Worm (Caenorhabditis elegans) whole organism, mixed stage, embryonic: Measurements from ENCODE around the gene nspg-1.

ENCODE experiments used
- M03D4.4 ChIP-seq: sonication (generic microtip); optimal IDR thresholded peaks from 2 replicates; lab custom pipeline; 2017; ENCODE audit warnings: mild to moderate bottlenecking, missing genetic modification characterization, missing compliant biosample characterization
- bed-3 ChIP-seq: fragments of 200-800 bp; sonication (Bioruptor generic); optimal IDR thresholded peaks from 3 replicates; lab custom pipeline; 2018; ENCODE audit warnings: mild to moderate bottlenecking, missing genetic modification characterization, moderate library complexity, missing compliant biosample characterization
- ceh-39 ChIP-seq: fragments of 150-350 bp; optimal IDR thresholded peaks from 2 replicates; lab custom pipeline; 2014; ENCODE audit warnings: missing biosample characterization, missing genetic modification characterization
- ceh-43 ChIP-seq: fragments of 200-800 bp; sonication (Bioruptor generic); optimal IDR thresholded peaks from 2 replicates; lab custom pipeline; 2018; ENCODE audit warnings: mild to moderate bottlenecking, missing genetic modification characterization, moderate library complexity, missing compliant biosample characterization
- ceh-83 ChIP-seq: fragments of 200-800 bp; sonication (Bioruptor generic); optimal IDR thresholded peaks from 2 replicates; lab custom pipeline; 2018; ENCODE audit warnings: mild to moderate bottlenecking, missing genetic modification characterization, missing compliant biosample characterization
- cnd-1 ChIP-seq: fragments of 200-800 bp; sonication (Bioruptor generic); optimal IDR thresholded peaks from 2 replicates; lab custom pipeline; 2018; ENCODE audit warnings: mild to moderate bottlenecking, missing genetic modification characterization, missing compliant biosample characterization
- drap-1 ChIP-seq: fragments of 200-800 bp; sonication (Bioruptor generic); optimal IDR thresholded peaks from 3 replicates; lab custom pipeline; 2018; ENCODE audit warnings: mild to moderate bottlenecking, missing genetic modification characterization, missing compliant biosample characterization
- elt-1 ChIP-seq: sonication (generic microtip); optimal IDR thresholded peaks from 2 replicates; lab custom pipeline; 2017; ENCODE audit warnings: missing genetic modification characterization, mild to moderate bottlenecking, missing compliant biosample characterization, antibody characterized with exemption, moderate library complexity, borderline replicate concordance; ENCODE audit not compliant: insufficient read depth
- elt-3 ChIP-seq: fragments of 150-350 bp; optimal IDR thresholded peaks from 2 replicates; lab custom pipeline; 2014; ENCODE audit warnings: missing biosample characterization, missing genetic modification characterization
- flh-1 ChIP-seq: fragments of 200-800 bp; sonication (Bioruptor generic); optimal IDR thresholded peaks from 2 replicates; lab custom pipeline; 2018; ENCODE audit warnings: mild to moderate bottlenecking, missing genetic modification characterization, moderate library complexity, missing compliant biosample characterization
- hlh-1 ChIP-seq: fragments of 150-350 bp; optimal IDR thresholded peaks from 2 replicates; lab custom pipeline; 2014; ENCODE audit warnings: missing biosample characterization, missing genetic modification reagents, missing genetic modification characterization
- lin-13 ChIP-seq: fragments of 150-350 bp; optimal IDR thresholded peaks from 2 replicates; lab custom pipeline; 2014; ENCODE audit warnings: missing biosample characterization, missing genetic modification characterization
- lin-32 ChIP-seq: fragments of 200-800 bp; sonication (Bioruptor generic); optimal IDR thresholded peaks from 2 replicates; lab custom pipeline; 2018; ENCODE audit warnings: mild to moderate bottlenecking, missing genetic modification characterization, missing compliant biosample characterization
- lsy-2 ChIP-seq: fragments of 150-350 bp; optimal IDR thresholded peaks from 2 replicates; lab custom pipeline; 2014; ENCODE audit warnings: missing biosample characterization, missing genetic modification characterization
- mab-5 ChIP-seq: fragments of 150-350 bp; optimal IDR thresholded peaks from 2 replicates; lab custom pipeline; 2014; ENCODE audit warnings: missing biosample characterization, missing genetic modification characterization
- mls-2 ChIP-seq: sonication (generic microtip); optimal IDR thresholded peaks from 2 replicates; lab custom pipeline; 2016; ENCODE audit warnings: mild to moderate bottlenecking, missing genetic modification characterization, moderate library complexity, missing compliant biosample characterization
- nhr-12 ChIP-seq: fragments of 150-350 bp; optimal IDR thresholded peaks from 2 replicates; lab custom pipeline; 2014; ENCODE audit warnings: missing biosample characterization, missing genetic modification characterization
- nhr-2 ChIP-seq: fragments of 150-350 bp; optimal IDR thresholded peaks from 2 replicates; lab custom pipeline; 2014; ENCODE audit warnings: missing biosample characterization, missing genetic modification characterization
- nhr-76 ChIP-seq: sonication (generic microtip); optimal IDR thresholded peaks from 2 replicates; lab custom pipeline; 2017; ENCODE audit warnings: missing biosample characterization, missing genetic modification characterization
- pha-4 ChIP-seq: fragments of 150-350 bp; optimal IDR thresholded peaks from 2 replicates; lab custom pipeline; 2018; ENCODE audit warnings: missing biosample characterization, missing genetic modification reagents, missing genetic modification characterization
- sem-2 ChIP-seq: fragments of 200-800 bp; sonication (Bioruptor generic); optimal IDR thresholded peaks from 2 replicates; lab custom pipeline; 2018; ENCODE audit warnings: mild to moderate bottlenecking, missing genetic modification characterization, missing compliant biosample characterization
- snpc-4 ChIP-seq: fragments of 150-350 bp; optimal IDR thresholded peaks from 2 replicates; lab custom pipeline; 2014; ENCODE audit warnings: missing biosample characterization, missing genetic modification characterization
- sptf-1 ChIP-seq: sonication (generic microtip); optimal IDR thresholded peaks from 2 replicates; lab custom pipeline; 2017; ENCODE audit warnings: mild to moderate bottlenecking, missing genetic modification characterization, moderate library complexity, missing compliant biosample characterization
- tbx-8 ChIP-seq: fragments of 200-800 bp; sonication (Bioruptor generic); optimal IDR thresholded peaks from 2 replicates; lab custom pipeline; 2018; ENCODE audit warnings: mild to moderate bottlenecking, missing genetic modification characterization, moderate library complexity, missing compliant biosample characterization
- unc-120 ChIP-seq: sonication (generic microtip); optimal IDR thresholded peaks from 2 replicates; lab custom pipeline; 2017; ENCODE audit warnings: missing genetic modification characterization, missing compliant biosample characterization; ENCODE audit not compliant: poor library complexity, severe bottlenecking
- unc-39 ChIP-seq: fragments of 150-350 bp; optimal IDR thresholded peaks from 2 replicates; lab custom pipeline; 2014; ENCODE audit warnings: missing biosample characterization, missing genetic modification characterization
- unc-62 ChIP-seq: fragments of 150-350 bp; optimal IDR thresholded peaks from 2 replicates; lab custom pipeline; 2014; ENCODE audit warnings: missing biosample characterization, missing genetic modification reagents, missing genetic modification characterization
- zip-8 ChIP-seq: fragments of 150-350 bp; optimal IDR thresholded peaks from 2 replicates; lab custom pipeline; 2014; ENCODE audit warnings: missing biosample characterization, missing genetic modification characterization
- ztf-11 ChIP-seq: fragments of 150-350 bp; optimal IDR thresholded peaks from 2 replicates; lab custom pipeline; 2014; ENCODE audit warnings: missing biosample characterization, missing genetic modification characterization

nspg-1 gene

DNA sequence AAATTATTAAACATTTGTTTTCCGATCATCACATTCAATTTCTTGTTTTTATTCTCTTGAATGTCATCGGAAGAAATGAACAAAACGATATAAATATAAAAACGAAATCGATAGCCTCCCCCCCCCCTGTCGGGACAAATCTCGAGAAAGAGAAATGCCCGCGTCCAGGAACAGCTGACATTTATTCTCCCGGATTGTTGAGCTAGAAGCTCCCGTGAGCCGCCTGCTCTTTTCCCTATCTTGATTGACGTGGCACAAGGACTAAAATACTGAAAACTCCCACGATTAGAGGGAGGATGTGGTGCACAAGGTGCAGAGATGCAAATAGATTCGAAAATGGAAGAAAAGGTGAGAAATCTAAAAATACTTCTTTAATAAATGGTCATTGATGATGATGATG is 29.0 kb upstream of the nspg-1 start:
- peak; percentile 57 for TF ChIP-seq unc-120 (tag; lab: Kevin White, UChicago)
- TF ChIP-seq mls-2: peak; percentile 15
- peak; percentile 80 for TF ChIP-seq unc-62 (GFP tag; lab: Kevin White, UChicago)
- TF ChIP-seq hlh-1 (tag; lab: Kevin White, UChicago): peak; percentile 95
- TF ChIP-seq M03D4.4 (tag; lab: Kevin White, UChicago): no peak
- no peak for TF ChIP-seq ceh-39
- TF ChIP-seq, all 35 proteins: peak for 4

- TF ChIP-seq sem-2 (GFP tag; lab: Kevin White, UChicago) (no peak), ceh-83 (GFP tag; lab: Kevin White, UChicago) (no peak), unc-120 (tag; lab: Kevin White, UChicago) (no peak), lsy-2 (tag; lab: Kevin White, UChicago) (no peak), cnd-1 (tag; lab: Kevin White, UChicago) (no peak), ceh-39 (no peak)
Measured at ce11 chrV:12895772-12896171, 27.9 kb upstream of the nspg-1 start, which contains the start of gene ttbk-7. Gene ttbk-7 (minus strand): TSS chrV:12895872.

ce11 chrV:12885860-12886259 is 18.0 kb upstream of the nspg-1 start, which contains the start of gene glb-24:
Gene glb-24 (minus strand): TSS chrV:12885960.
- TF ChIP-seq tbx-8 (GFP tag; lab: Kevin White, UChicago): no peak
- no peak for TF ChIP-seq hlh-1 (tag; lab: Kevin White, UChicago)
- TF ChIP-seq sem-2 (GFP tag; lab: Kevin White, UChicago): no peak
- TF ChIP-seq nhr-2: no peak
- no peak for TF ChIP-seq pha-4 (tag; lab: Kevin White, UChicago)
- TF ChIP-seq mab-5 (tag; lab: Kevin White, UChicago): no peak
- TF ChIP-seq unc-120 (tag; lab: Kevin White, UChicago): no peak

DNA sequence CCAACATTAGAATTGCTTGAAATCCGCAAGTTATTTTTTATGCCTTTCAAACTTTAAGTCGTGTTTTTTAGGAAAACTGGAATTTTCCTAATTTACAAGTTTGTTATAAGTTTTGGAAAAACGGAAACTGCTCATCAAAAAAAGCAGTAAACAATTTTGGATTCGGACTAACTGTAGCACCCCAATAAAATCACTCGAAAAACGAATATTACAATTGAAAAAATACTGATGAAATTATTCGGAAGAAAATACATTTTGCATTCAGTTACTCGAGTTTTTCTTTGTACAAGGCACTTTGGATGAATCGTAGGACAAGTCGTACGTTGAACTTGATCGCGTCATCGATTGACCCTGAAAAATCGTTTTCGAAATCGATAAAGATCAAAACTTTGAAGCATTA is 14.5 kb upstream of the nspg-1 start:
- TF ChIP-seq drap-1 (no peak), tbx-8 (GFP tag; lab: Kevin White, UChicago) (no peak), mls-2 (no peak), snpc-4 (tag; lab: Kevin White, UChicago) (no peak), lin-13 (tag; lab: Kevin White, UChicago) (no peak), ceh-43 (GFP tag; lab: Kevin White, UChicago) (no peak), sem-2 (GFP tag; lab: Kevin White, UChicago) (no peak), ceh-39 (no peak), unc-39 (tag; lab: Kevin White, UChicago) (no peak), bed-3 (GFP tag; lab: Kevin White, UChicago) (no peak)

DNA sequence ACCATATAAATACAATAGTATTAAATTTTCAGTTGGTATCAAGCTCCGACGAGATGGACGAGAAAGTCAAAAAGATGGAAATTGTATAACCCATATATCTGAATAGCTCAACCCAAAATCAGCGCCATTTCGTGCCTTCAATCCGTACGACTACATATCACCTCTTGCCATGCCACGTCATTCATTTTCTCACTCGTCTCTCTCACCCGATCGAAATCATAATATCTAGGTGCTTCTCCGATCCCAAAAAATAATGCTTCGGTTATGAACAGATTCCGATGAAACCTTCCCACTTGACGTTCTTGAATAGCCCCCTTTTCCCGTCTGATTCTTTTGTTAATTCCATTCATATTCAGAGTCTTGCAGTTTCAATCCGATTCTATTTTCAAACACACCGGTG is 13.5 kb upstream of the nspg-1 start:
- TF ChIP-seq elt-1 (tag; lab: Kevin White, UChicago): no peak
- TF ChIP-seq drap-1: no peak
- TF ChIP-seq snpc-4 (tag; lab: Kevin White, UChicago): no peak
- no peak for TF ChIP-seq M03D4.4 (tag; lab: Kevin White, UChicago)
- no peak for TF ChIP-seq mls-2

ce11 chrV:12879349-12879748 is 11.5 kb upstream of the nspg-1 start:
- TF ChIP-seq nhr-12 (tag; lab: Kevin White, UChicago) (no peak), zip-8 (tag; lab: Kevin White, UChicago) (peak; percentile 79)

DNA sequence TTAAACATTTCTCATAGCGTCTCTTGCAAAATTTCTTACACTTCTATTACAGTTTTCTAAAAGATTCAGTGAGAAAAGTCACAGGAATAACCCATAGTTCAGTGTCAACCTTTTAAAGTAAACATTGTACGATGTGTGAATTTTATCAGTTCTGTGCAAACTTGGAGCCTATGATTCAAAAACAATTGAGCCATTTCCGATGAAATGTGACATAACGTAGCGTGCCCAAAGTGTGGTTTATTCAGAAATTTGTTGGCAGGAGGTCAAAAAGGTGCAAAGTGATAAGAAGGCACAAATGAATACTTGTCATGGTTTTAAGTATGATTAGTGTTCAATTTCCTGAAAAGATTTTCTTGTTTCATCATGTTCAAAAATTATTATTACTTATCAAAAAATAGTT is 9.7 kb upstream of the nspg-1 start:
- TF ChIP-seq ceh-83 (GFP tag; lab: Kevin White, UChicago): no peak
- no peak for TF ChIP-seq flh-1 (GFP tag; lab: Kevin White, UChicago)
- TF ChIP-seq zip-8 (tag; lab: Kevin White, UChicago): no peak
- TF ChIP-seq lin-32: no peak
- no peak for TF ChIP-seq mls-2
- no peak for TF ChIP-seq snpc-4 (tag; lab: Kevin White, UChicago)

DNA sequence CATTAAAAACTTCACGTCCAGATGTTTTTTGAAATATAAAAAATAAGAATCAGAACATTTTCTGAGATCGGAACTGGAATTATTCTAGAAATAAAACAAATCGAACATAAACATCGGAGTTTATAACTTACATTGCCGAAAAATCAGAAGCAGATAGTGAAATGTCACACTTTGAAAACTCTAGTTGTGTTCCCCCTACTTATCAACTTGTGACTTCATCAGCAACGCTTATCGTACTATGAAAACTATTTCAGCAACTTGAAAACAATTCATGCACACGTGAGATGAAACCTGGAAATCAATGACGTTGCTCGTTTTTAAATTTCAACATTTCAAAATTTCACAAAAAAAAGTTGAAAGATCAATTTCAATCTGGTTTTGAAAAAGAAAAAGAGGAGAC is 8.8 kb upstream of the nspg-1 start:
- no peak for TF ChIP-seq unc-62 (GFP tag; lab: Kevin White, UChicago)
- TF ChIP-seq elt-1 (tag; lab: Kevin White, UChicago): no peak
- no peak for TF ChIP-seq elt-3 (tag; lab: Kevin White, UChicago)
- no peak for TF ChIP-seq lsy-2 (tag; lab: Kevin White, UChicago)
- no peak for TF ChIP-seq pha-4 (tag; lab: Kevin White, UChicago)
- TF ChIP-seq M03D4.4 (tag; lab: Kevin White, UChicago): no peak
- TF ChIP-seq nhr-12 (tag; lab: Kevin White, UChicago): no peak
- no peak for TF ChIP-seq unc-39 (tag; lab: Kevin White, UChicago)
- TF ChIP-seq ceh-43 (GFP tag; lab: Kevin White, UChicago): no peak
- TF ChIP-seq flh-1 (GFP tag; lab: Kevin White, UChicago): no peak
- TF ChIP-seq lin-32: no peak
- TF ChIP-seq ztf-11 (tag; lab: Kevin White, UChicago): no peak
- TF ChIP-seq mls-2: no peak
- no peak for TF ChIP-seq mab-5 (tag; lab: Kevin White, UChicago)
- TF ChIP-seq cnd-1 (tag; lab: Kevin White, UChicago): no peak
- no peak for TF ChIP-seq drap-1
- no peak for TF ChIP-seq sem-2 (GFP tag; lab: Kevin White, UChicago)
- no peak for TF ChIP-seq snpc-4 (tag; lab: Kevin White, UChicago)
- no peak for TF ChIP-seq nhr-76 (tag; lab: Kevin White, UChicago)
- TF ChIP-seq sptf-1 (tag; lab: Kevin White, UChicago): no peak
- TF ChIP-seq, all 35 proteins: peak for 0
